Worm (Caenorhabditis elegans): ENCODE results near the gene F01G4.6.

Gene F01G4.6

ce11 chrIV:11126028-11126427, 23.3 kb downstream of the F01G4.6 start:
- TF ChIP-seq ama-1 (optimal IDR thresholded peaks at IDR 0.05) (no peak), mdl-1 (tag; optimal IDR thresholded peaks at IDR 0.05) (no peak), F13H6.1 (tag; optimal IDR thresholded peaks at IDR 0.05) (no peak), skn-1 (tag; optimal IDR thresholded peaks at IDR 0.05) (no peak), nhr-21 (tag; optimal IDR thresholded peaks at IDR 0.05) (no peak), unc-55 (GFP tag; optimal IDR thresholded peaks at IDR 0.05) (no peak), sma-3 (GFP tag; optimal IDR thresholded peaks at IDR 0.05) (no peak), nhr-6 (tag; optimal IDR thresholded peaks at IDR 0.05) (no peak), mab-5 (tag; optimal IDR thresholded peaks at IDR 0.05) (no peak), unc-39 (tag; optimal IDR thresholded peaks at IDR 0.05) (no peak), fos-1 (tag; optimal IDR thresholded peaks at IDR 0.05) (no peak), nhr-12 (tag; optimal IDR thresholded peaks at IDR 0.05) (no peak), elt-1 (tag; optimal IDR thresholded peaks at IDR 0.05) (no peak)

ce11 chrIV:11126004-11126027, 23.5 kb downstream of the F01G4.6 start, which contains the start of gene swsn-4:
Gene swsn-4, plus strand, starts transcription at chrIV:11126024.
- no peak for TF ChIP-seq ama-1 (optimal IDR thresholded peaks at IDR 0.05)
- no peak for TF ChIP-seq nhr-23 (tag; optimal IDR thresholded peaks at IDR 0.05)
- no peak for TF ChIP-seq ztf-11 (tag; optimal IDR thresholded peaks at IDR 0.05)
- no peak for TF ChIP-seq peb-1 (tag; optimal IDR thresholded peaks at IDR 0.05)
- TF ChIP-seq elt-1 (tag; optimal IDR thresholded peaks at IDR 0.05) = no peak
- TF ChIP-seq crh-2 (tag; optimal IDR thresholded peaks at IDR 0.05) = no peak
- TF ChIP-seq unc-62 (GFP tag; optimal IDR thresholded peaks at IDR 0.05) = no peak

ce11 chrIV:11125604-11126003, 23.7 kb downstream of the F01G4.6 start:
- TF ChIP-seq peb-1 (tag; optimal IDR thresholded peaks at IDR 0.05) = no peak
- TF ChIP-seq unc-55 (GFP tag; optimal IDR thresholded peaks at IDR 0.05) = peak; percentile 27
- no peak for TF ChIP-seq aly-2 (tag; optimal IDR thresholded peaks at IDR 0.05)
- TF ChIP-seq gmeb-1 (tag; optimal IDR thresholded peaks at IDR 0.05) = peak; percentile 64
- TF ChIP-seq nhr-129 (tag; optimal IDR thresholded peaks at IDR 0.05) = peak; percentile 24
- no peak for TF ChIP-seq mdl-1 (tag; optimal IDR thresholded peaks at IDR 0.05)

DNA sequence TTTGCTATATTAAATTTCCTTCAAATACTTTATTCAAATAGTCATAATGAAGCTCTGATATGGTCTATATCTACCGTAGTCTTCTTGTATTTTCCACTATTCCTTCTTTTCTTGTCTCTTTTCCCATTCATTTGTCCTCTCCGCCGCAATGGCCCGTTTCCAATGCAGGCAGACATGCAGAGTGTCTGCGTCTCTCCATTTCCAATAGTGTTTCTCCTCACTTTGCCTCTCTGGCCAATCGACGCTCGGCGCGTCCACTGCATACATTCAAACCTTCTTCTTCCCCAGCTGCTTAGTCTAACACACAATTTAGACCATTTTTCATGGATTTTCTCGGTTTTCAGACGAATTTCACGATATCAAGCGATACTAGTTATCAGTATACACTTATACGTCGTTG, 24.1 kb downstream of the F01G4.6 start:
- TF ChIP-seq fos-1 (tag; optimal IDR thresholded peaks at IDR 0.05) (no peak), lin-11 (tag; optimal IDR thresholded peaks at IDR 0.05) (peak; percentile 16), ztf-4 (tag; optimal IDR thresholded peaks at IDR 0.05) (no peak), unc-55 (GFP tag; optimal IDR thresholded peaks at IDR 0.05) (peak; percentile 31), ZK546.5 (tag; optimal IDR thresholded peaks at IDR 0.05) (no peak), egl-27 (tag; optimal IDR thresholded peaks at IDR 0.05) (no peak), snpc-4 (tag; optimal IDR thresholded peaks at IDR 0.05) (no peak), sma-9 (GFP tag; optimal IDR thresholded peaks at IDR 0.05) (peak; percentile 1), sma-9 (tag; optimal IDR thresholded peaks at IDR 0.05) (no peak), zag-1 (tag; optimal IDR thresholded peaks at IDR 0.05) (peak; percentile 38), elt-1 (tag; optimal IDR thresholded peaks at IDR 0.05) (no peak), mdl-1 (tag; optimal IDR thresholded peaks at IDR 0.05) (no peak), nhr-25 (tag; optimal IDR thresholded peaks at IDR 0.05) (no peak), nhr-12 (tag; optimal IDR thresholded peaks at IDR 0.05) (no peak), crh-2 (tag; optimal IDR thresholded peaks at IDR 0.05) (no peak), ama-1 (optimal IDR thresholded peaks at IDR 0.05) (no peak), R02D3.7 (tag; optimal IDR thresholded peaks at IDR 0.05) (no peak), nhr-23 (tag; optimal IDR thresholded peaks at IDR 0.05) (no peak), skn-1 (tag; optimal IDR thresholded peaks at IDR 0.05) (no peak), aly-2 (tag; optimal IDR thresholded peaks at IDR 0.05) (no peak), peb-1 (tag; optimal IDR thresholded peaks at IDR 0.05) (no peak), mbf-1 (tag; optimal IDR thresholded peaks at IDR 0.05) (no peak), lsy-2 (tag; optimal IDR thresholded peaks at IDR 0.05) (peak in 1 of 2 experiments; percentile 70), sem-4 (tag; optimal IDR thresholded peaks at IDR 0.05) (peak; percentile 44), nhr-11 (tag; optimal IDR thresholded peaks at IDR 0.05) (no peak), dmd-4 (tag; optimal IDR thresholded peaks at IDR 0.05) (no peak), nhr-129 (tag; optimal IDR thresholded peaks at IDR 0.05) (peak; percentile 50), nhr-6 (tag; optimal IDR thresholded peaks at IDR 0.05) (no peak), mab-5 (tag; optimal IDR thresholded peaks at IDR 0.05) (no peak), nhr-10 (tag; optimal IDR thresholded peaks at IDR 0.05) (no peak), sma-3 (GFP tag; optimal IDR thresholded peaks at IDR 0.05) (no peak)

DNA sequence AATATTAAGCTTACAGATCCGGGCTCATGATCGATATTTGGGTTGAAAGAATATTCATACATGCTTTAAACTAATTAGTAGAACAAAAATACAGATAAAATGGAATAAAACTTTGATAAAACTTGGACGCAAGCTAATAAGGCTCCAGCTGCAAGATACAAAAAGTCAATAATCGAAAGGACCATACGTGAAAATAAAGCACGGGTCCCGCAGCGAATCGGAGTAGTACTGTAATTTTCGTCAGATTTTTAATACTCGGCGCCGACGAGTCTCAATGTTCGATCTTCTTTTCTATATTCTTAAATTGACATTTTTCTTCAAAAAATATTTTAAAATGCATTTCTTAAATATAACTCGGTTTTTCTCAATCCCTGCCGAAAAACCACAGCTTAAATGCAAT, 24.6 kb downstream of the F01G4.6 start, which contains the start of gene spo-11:
Gene spo-11, minus strand, starts transcription at position 189 of the 400 bp plus-strand sequence.
- TF ChIP-seq nhr-12 (tag; optimal IDR thresholded peaks at IDR 0.05) (no peak), nhr-10 (tag; optimal IDR thresholded peaks at IDR 0.05) (no peak), elt-3 (tag; optimal IDR thresholded peaks at IDR 0.05) (no peak), ceh-16 (tag; optimal IDR thresholded peaks at IDR 0.05) (no peak), sma-9 (GFP tag; optimal IDR thresholded peaks at IDR 0.05) (no peak), sma-9 (tag; optimal IDR thresholded peaks at IDR 0.05) (no peak), F13H6.1 (tag; optimal IDR thresholded peaks at IDR 0.05) (no peak), lin-13 (GFP tag; optimal IDR thresholded peaks at IDR 0.05) (no peak), dmd-4 (tag; optimal IDR thresholded peaks at IDR 0.05) (no peak), nhr-21 (tag; optimal IDR thresholded peaks at IDR 0.05) (no peak), ztf-11 (tag; optimal IDR thresholded peaks at IDR 0.05) (no peak), elt-1 (tag; optimal IDR thresholded peaks at IDR 0.05) (no peak)

Data from whole organism, L2 larva.